Worm (Caenorhabditis elegans): ENCODE data around the gene B0281.5.
"Not testable (repeated sequence)": the region's sequence is repeated elsewhere in the genome, so short reads cannot be mapped to it uniquely, and the experiment has no call there.

The B0281.5 gene

ce11 chrII:2273750-2274149 is 27.0 kb downstream of the B0281.5 start:
- peak; percentile 67; the same call in 1 of the 2 replicates for TF ChIP-seq egrh-3 (GFP tag; IDR thresholded peaks at IDR 0.05)
- 0 out of 2 replicates have a peak, but pooled peaks have one; percentile 25 for TF ChIP-seq B0336.3 (GFP tag; IDR thresholded peaks at IDR 0.05)
- TF ChIP-seq zfh-2 (GFP tag; conservative IDR thresholded peaks at IDR 0.05) = peak; percentile 86
- TF ChIP-seq B0035.1 (tag; optimal IDR thresholded peaks at IDR 0.05) = no peak
- TF ChIP-seq mcd-1 (GFP tag; IDR thresholded peaks at IDR 0.05) = peak; percentile 29; the same call in 1 of the 2 replicates

- TF ChIP-seq him-1 (tag; optimal IDR thresholded peaks at IDR 0.05); aptf-2 (GFP tag; conservative IDR thresholded peaks at IDR 0.05); sea-2 (GFP tag; IDR thresholded peaks at IDR 0.05): not testable (repeated sequence)
Measured at ce11 chrII:2254861-2255260, 45.9 kb downstream of the B0281.5 start, which contains the start of gene K09F6.3. K09F6.3 (plus strand) TSS chrII:2255161.

ce11 chrII:2253676-2254075 is 47.1 kb downstream of the B0281.5 start:
- TF ChIP-seq hmg-20 (GFP tag; IDR thresholded peaks at IDR 0.05) (no peak), zfh-2 (GFP tag; conservative IDR thresholded peaks at IDR 0.05) (peak; percentile 60; the same call in 1 of the 2 replicates)

- TF ChIP-seq egrh-3 (GFP tag; IDR thresholded peaks at IDR 0.05) = peak; percentile 92
- TF ChIP-seq hsf-1 (GFP tag; IDR thresholded peaks at IDR 0.05) = no peak
- TF ChIP-seq zfh-2 (GFP tag; conservative IDR thresholded peaks at IDR 0.05) = peak; percentile 83
- 0 out of 2 replicates have a peak, but pooled peaks have one; percentile 49 for TF ChIP-seq ztf-25 (GFP tag; IDR thresholded peaks at IDR 0.05)
Measured at ce11 chrII:2251617-2252016, 49.1 kb downstream of the B0281.5 start.

All from whole organism, young adult.